Fruit fly (Drosophila melanogaster): ENCODE results near the gene CG5087.

DNA sequence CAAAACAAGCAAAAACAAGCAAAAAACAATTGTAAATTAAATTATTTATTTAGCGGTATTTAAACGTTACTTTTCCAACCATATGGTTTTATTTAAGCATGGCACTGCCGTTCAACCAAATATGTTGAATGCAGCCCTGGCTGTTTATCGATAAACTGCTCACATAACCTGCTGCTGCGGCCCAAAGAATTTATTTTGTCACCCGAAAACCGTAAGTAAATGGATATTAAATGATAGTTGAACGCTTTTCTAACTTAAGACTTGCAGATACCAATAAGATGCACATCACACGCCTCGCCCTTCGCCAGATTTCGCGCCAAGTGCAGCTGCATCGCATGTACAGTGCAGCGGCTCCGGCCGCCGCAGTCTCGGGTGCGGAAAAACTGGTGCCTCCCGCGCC is 41.3 kb upstream of the CG5087 start, which contains the start of gene mRpL12:
- no peak for TF ChIP-seq CG8478 (optimal IDR thresholded peaks at IDR 0.05)
- no peak for TF ChIP-seq usp (GFP tag; optimal IDR thresholded peaks at IDR 0.05)
- TF ChIP-seq pan (optimal IDR thresholded peaks at IDR 0.05) = no peak
- no peak for TF ChIP-seq EcR (GFP tag; optimal IDR thresholded peaks at IDR 0.05)
- TF ChIP-seq Dll (optimal IDR thresholded peaks at IDR 0.05) = no peak
- TF ChIP-seq psq (optimal IDR thresholded peaks at IDR 0.05) = no peak

Data from whole organism.